Fruit fly (Drosophila melanogaster) whole organism: ENCODE results near the gene Gbeta5.

Experiments used
- Dll ChIP-seq: fragments of >200 bp; optimal IDR thresholded peaks from 2 replicates; lab custom pipeline; 2017
- pan ChIP-seq: fragments of >200 bp; optimal IDR thresholded peaks from 2 replicates; lab custom pipeline; 2017
- usp ChIP-seq: fragments of >200 bp; optimal IDR thresholded peaks from 2 replicates; lab custom pipeline; 2017; ENCODE audit warnings: missing biosample characterization, missing genetic modification characterization, mixed read lengths

dm6 chrX:8114476-8115342 lies 37.4 kb downstream of the Gbeta5 start:
- no peak for TF ChIP-seq Dll
- TF ChIP-seq usp = no peak
- TF ChIP-seq pan (lab: Kevin White, UChicago) = no peak
